Worm (Caenorhabditis elegans): ENCODE measurements around the gene acbp-6.

acbp-6 gene

DNA sequence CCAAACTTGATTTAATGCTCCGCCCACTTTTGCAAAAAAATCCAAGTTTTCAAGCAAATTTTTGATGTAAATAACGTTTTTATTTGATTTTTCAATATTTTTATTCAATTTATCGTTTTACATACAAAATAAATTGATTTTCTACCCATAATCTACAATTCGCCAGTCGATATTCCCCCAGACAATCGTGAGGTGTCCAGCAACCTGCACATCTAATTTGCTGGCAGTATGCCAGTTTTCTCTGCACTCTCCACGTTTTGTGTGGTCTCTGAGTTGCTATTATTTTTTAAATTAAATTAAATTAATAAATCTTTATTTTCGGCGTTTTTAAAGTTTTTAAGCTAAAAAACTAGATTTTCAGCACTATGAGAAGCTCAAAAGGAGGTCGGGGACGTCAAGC is 6.6 kb upstream of the acbp-6 start (continued):
- TF ChIP-seq rbr-2 (tag; optimal IDR thresholded peaks at IDR 0.05): peak; percentile 90
- peak; percentile 69; the same call in 1 of the 2 replicates for TF ChIP-seq lin-1 (GFP tag; IDR thresholded peaks at IDR 0.05)
- TF ChIP-seq duxl-1 (tag; optimal IDR thresholded peaks at IDR 0.05; ENCODE audit: poor library complexity): peak; percentile 76
- TF ChIP-seq mes-2 (tag; optimal IDR thresholded peaks at IDR 0.05; ENCODE audit: poor library complexity, severe bottlenecking): peak; percentile 98
- TF ChIP-seq aly-2 (tag; optimal IDR thresholded peaks at IDR 0.05): no peak
- peak; percentile 38 for TF ChIP-seq lin-15B (tag; optimal IDR thresholded peaks at IDR 0.05)
- TF ChIP-seq spr-1 (tag; optimal IDR thresholded peaks at IDR 0.05): peak; percentile 77
- no peak for TF ChIP-seq daf-12 (tag; optimal IDR thresholded peaks at IDR 0.05)
- no peak for TF ChIP-seq php-3 (GFP tag; IDR thresholded peaks at IDR 0.05)
- peak in 1 of 2 experiments; percentile 64; a peak in 1 of 4 replicates for TF ChIP-seq madf-5 (GFP tag; IDR thresholded peaks at IDR 0.05)
- no peak for TF ChIP-seq mxl-2 (GFP tag; conservative IDR thresholded peaks at IDR 0.05)
- no peak for TF ChIP-seq zip-11 (GFP tag; IDR thresholded peaks at IDR 0.05)
- 0 out of 2 replicates have a peak, but pooled peaks have one; percentile 19 for TF ChIP-seq nhr-41 (GFP tag; IDR thresholded peaks at IDR 0.05)
- TF ChIP-seq zip-2 (tag; optimal IDR thresholded peaks at IDR 0.05): no peak
- 0 out of 2 replicates have a peak, but pooled peaks have one; percentile 26 for TF ChIP-seq Y105C5A.15 (GFP tag; IDR thresholded peaks at IDR 0.05)
- TF ChIP-seq hmg-1.1 (GFP tag; IDR thresholded peaks at IDR 0.05): peak; percentile 84
- TF ChIP-seq nhr-77 (tag; optimal IDR thresholded peaks at IDR 0.05): peak; percentile 96
- TF ChIP-seq ZK337.2 (GFP tag; IDR thresholded peaks at IDR 0.05): peak; percentile 83; the same call in 1 of the 2 replicates
- TF ChIP-seq R02D3.7 (tag; optimal IDR thresholded peaks at IDR 0.05): no peak
- TF ChIP-seq pha-4 (GFP tag; IDR thresholded peaks at IDR 0.05): peak; percentile 80; the same call in 1 of the 2 replicates
- TF ChIP-seq pha-4 (tag; optimal IDR thresholded peaks at IDR 0.05): peak; percentile 79
- peak; percentile 90 for TF ChIP-seq lin-38 (GFP tag; IDR thresholded peaks at IDR 0.05)
- peak; percentile 88; the same call in 1 of the 2 replicates for TF ChIP-seq arid-1 (GFP tag; conservative IDR thresholded peaks at IDR 0.05)
- peak; percentile 84 for TF ChIP-seq dmd-9 (GFP tag; IDR thresholded peaks at IDR 0.05)
- peak; percentile 89 for TF ChIP-seq T20F7.1 (GFP tag; optimal IDR thresholded peaks at IDR 0.05)
- TF ChIP-seq tag-97 (GFP tag; IDR thresholded peaks at IDR 0.05): no peak
- TF ChIP-seq Y75B8A.6 (GFP tag; IDR thresholded peaks at IDR 0.05): no peak; the same call in 1 of the 2 replicates
- peak; percentile 96 to 97 for TF ChIP-seq ZK546.5 (tag; optimal IDR thresholded peaks at IDR 0.05)
- peak; percentile 91 for TF ChIP-seq mdt-29 (GFP tag; IDR thresholded peaks at IDR 0.05)
- TF ChIP-seq set-16 (GFP tag; IDR thresholded peaks at IDR 0.05): no peak

DNA sequence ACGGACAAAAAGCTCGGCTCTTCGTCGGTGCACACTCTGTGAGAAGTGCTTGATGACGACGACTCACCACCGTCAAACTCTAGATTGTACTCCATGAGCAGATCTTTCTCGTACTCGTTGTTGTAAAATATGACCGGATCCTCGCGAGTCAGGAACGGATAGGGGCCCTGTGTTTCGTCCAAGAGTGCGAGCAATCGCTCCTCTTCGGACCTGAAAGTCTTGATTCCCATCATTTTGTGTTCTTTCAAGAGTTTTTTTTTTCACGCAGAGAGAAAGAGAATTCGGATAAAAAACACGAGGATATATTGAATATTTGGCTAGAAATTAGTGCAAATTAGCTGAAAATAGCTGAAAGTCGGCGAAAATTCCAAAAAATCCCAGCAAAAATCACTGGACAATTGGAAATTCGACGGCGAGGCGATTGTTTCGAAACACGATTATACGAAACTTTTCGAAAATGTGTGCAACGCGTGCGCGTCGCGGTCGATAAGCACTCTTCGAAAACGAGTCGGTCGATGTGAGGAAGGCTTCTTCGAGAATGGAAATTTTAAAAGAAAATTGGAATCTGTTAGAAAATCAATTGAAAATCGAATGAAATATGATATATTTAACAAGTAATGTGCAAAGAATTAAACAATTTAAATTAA is 6.0 kb upstream of the acbp-6 start, which contains the start of the genes ash-2 and Y17G7B.20:
Gene ash-2 (plus strand): TSS at position 390 of the 647 bp plus-strand sequence.
Gene Y17G7B.20 (minus strand): TSS at position 396 of the 647 bp plus-strand sequence.
- TF ChIP-seq dmd-6 (GFP tag; IDR thresholded peaks at IDR 0.05): peak; percentile 7; the same call in 1 of the 2 replicates
- 0 out of 2 replicates have a peak, but pooled peaks have one; percentile 14 for TF ChIP-seq arid-1 (GFP tag; conservative IDR thresholded peaks at IDR 0.05)
- TF ChIP-seq ceh-44 (GFP tag; IDR thresholded peaks at IDR 0.05): no peak
- no peak for TF ChIP-seq unc-62 (GFP tag; optimal IDR thresholded peaks at IDR 0.05 in 1 of 2)
- TF ChIP-seq unc-62 (tag; optimal IDR thresholded peaks at IDR 0.05): no peak
- TF ChIP-seq aha-1 (tag): peak; percentile 96
- 0 out of 2 replicates have a peak, but pooled peaks have one; percentile 16 for TF ChIP-seq snpc-1.2 (GFP tag; IDR thresholded peaks at IDR 0.05)
- peak; percentile 5 for TF ChIP-seq jun-1 (tag; optimal IDR thresholded peaks at IDR 0.05)
- TF ChIP-seq T20F7.1 (GFP tag; optimal IDR thresholded peaks at IDR 0.05): no peak
- TF ChIP-seq nhr-111 (GFP tag; optimal IDR thresholded peaks at IDR 0.05): no peak
- TF ChIP-seq madf-9 (GFP tag; conservative IDR thresholded peaks at IDR 0.05): no peak
- TF ChIP-seq mes-2 (tag; optimal IDR thresholded peaks at IDR 0.05; ENCODE audit: poor library complexity, severe bottlenecking): peak; percentile 59

Measured in whole organism, L4 larva.